Fruit fly (Drosophila melanogaster) whole organism, adult: ENCODE data around the gene ArgRS.

Experiments
- CG11617 ChIP-seq: fragments of 200-800 bp; sonication (Bioruptor generic); optimal IDR thresholded peaks from 2 replicates; lab custom pipeline; 2017; ENCODE audit warnings: mild to moderate bottlenecking, missing biosample characterization, missing genetic modification reagents, missing genetic modification characterization
- CG12768 ChIP-seq: fragments of 200-800 bp; sonication (Bioruptor generic); optimal IDR thresholded peaks from 2 replicates; lab custom pipeline; 2017; ENCODE audit warnings: missing biosample characterization, missing genetic modification characterization, mild to moderate bottlenecking, moderate library complexity, missing genetic modification reagents
- CG14711 ChIP-seq: fragments of 200-800 bp; sonication (Bioruptor generic); optimal IDR thresholded peaks from 2 replicates; lab custom pipeline; 2018; ENCODE audit warnings: missing biosample characterization, mild to moderate bottlenecking, missing genetic modification characterization, moderate library complexity
- CG1620 ChIP-seq: fragments of 200-800 bp; sonication (Bioruptor generic); optimal IDR thresholded peaks from 2 replicates; lab custom pipeline; 2016; ENCODE audit warnings: missing biosample characterization, missing genetic modification characterization
- CG33017 ChIP-seq: fragments of 200-800 bp; sonication (Bioruptor generic); optimal IDR thresholded peaks from 2 replicates; lab custom pipeline; 2018; ENCODE audit warnings: missing biosample characterization, mild to moderate bottlenecking, missing genetic modification characterization, moderate library complexity
- CG5204 ChIP-seq: fragments of 200-800 bp; sonication (Bioruptor generic); optimal IDR thresholded peaks from 2 replicates; lab custom pipeline; 2016; ENCODE audit warnings: missing biosample characterization, missing genetic modification characterization
- CG7045 ChIP-seq: fragments of 200-800 bp; sonication (Bioruptor generic); optimal IDR thresholded peaks from 2 replicates; lab custom pipeline; 2017; ENCODE audit warnings: missing biosample characterization, mild to moderate bottlenecking, missing genetic modification characterization
- CG7101 ChIP-seq: fragments of 200-800 bp; sonication (Bioruptor generic); optimal IDR thresholded peaks from 2 replicates; lab custom pipeline; 2018; ENCODE audit warnings: missing biosample characterization, mild to moderate bottlenecking, missing genetic modification characterization, moderate library complexity
- Clk ChIP-seq: fragments of 200-800 bp; sonication (Bioruptor generic); optimal IDR thresholded peaks from 2 replicates; lab custom pipeline; 2017; ENCODE audit warnings: missing biosample characterization, missing genetic modification characterization
- Crg-1 ChIP-seq: fragments of 200-800 bp; sonication (Bioruptor generic); optimal IDR thresholded peaks from 2 replicates; lab custom pipeline; 2016; ENCODE audit warnings: missing biosample characterization, missing genetic modification characterization
- Hr96 ChIP-seq: fragments of 200-800 bp; sonication (Bioruptor generic); optimal IDR thresholded peaks from 2 replicates; lab custom pipeline; 2016; ENCODE audit warnings: missing biosample characterization, missing genetic modification characterization
- Mnt ChIP-seq: fragments of 200-800 bp; sonication (Bioruptor generic); optimal IDR thresholded peaks from 2 replicates; lab custom pipeline; 2016; ENCODE audit warnings: missing biosample characterization, mild to moderate bottlenecking, missing genetic modification characterization
- bab1 ChIP-seq: fragments of 200-800 bp; sonication (Bioruptor generic); optimal IDR thresholded peaks from 3 replicates; lab custom pipeline; 2019; ENCODE audit warnings: missing biosample characterization, mild to moderate bottlenecking, missing genetic modification characterization, moderate library complexity
- cic ChIP-seq: fragments of 200-800 bp; sonication (Bioruptor generic); optimal IDR thresholded peaks from 2 replicates; lab custom pipeline; 2017; ENCODE audit warnings: missing biosample characterization, mild to moderate bottlenecking, missing genetic modification characterization, moderate library complexity
- cnc ChIP-seq, 2 experiments: fragments of >200 bp; optimal IDR thresholded peaks; 2 replicates each; lab custom pipeline; 2017
- kay ChIP-seq: fragments of 200-800 bp; sonication (Bioruptor generic); peaks from one replicate; lab custom pipeline; 2016; ENCODE audit warnings: missing biosample characterization, missing genetic modification characterization, borderline replicate concordance
- ovo ChIP-seq: fragments of 200-800 bp; sonication (Bioruptor generic); optimal IDR thresholded peaks from 2 replicates; lab custom pipeline; 2016; ENCODE audit warnings: missing biosample characterization, missing genetic modification characterization
- pad ChIP-seq: fragments of 200-800 bp; sonication (Bioruptor generic); optimal IDR thresholded peaks from 3 replicates; lab custom pipeline; 2017; ENCODE audit warnings: missing biosample characterization, missing genetic modification characterization, mild to moderate bottlenecking, moderate library complexity, missing genetic modification reagents
- tj ChIP-seq: fragments of 200-800 bp; sonication (Bioruptor generic); optimal IDR thresholded peaks from 3 replicates; lab custom pipeline; 2017; ENCODE audit warnings: missing biosample characterization, mild to moderate bottlenecking, missing genetic modification characterization, moderate library complexity
- toe ChIP-seq: fragments of 200-800 bp; sonication (Bioruptor generic); optimal IDR thresholded peaks from 2 replicates; lab custom pipeline; 2016; ENCODE audit warnings: missing biosample characterization, missing genetic modification characterization

Gene ArgRS

dm6 chrX:15817823-15818222 lies 26.1 kb downstream of the ArgRS start:
- TF ChIP-seq toe (GFP tag; lab: Kevin White, UChicago), result no peak
- no peak for TF ChIP-seq CG5204
- no peak for TF ChIP-seq kay (GFP tag; lab: Kevin White, UChicago)
- TF ChIP-seq CG14711 (tag; lab: Kevin White, UChicago), result no peak
- TF ChIP-seq CG12768 (GFP tag; lab: Kevin White, UChicago), result no peak
- no peak for TF ChIP-seq Mnt
- no peak for TF ChIP-seq CG7045 (GFP tag; lab: Kevin White, UChicago)
- no peak for TF ChIP-seq CG7101 (tag; lab: Kevin White, UChicago)
- no peak for TF ChIP-seq bab1 (GFP tag; lab: Kevin White, UChicago)
- no peak for TF ChIP-seq Hr96 (GFP tag; lab: Kevin White, UChicago)
- no peak for TF ChIP-seq tj
- no peak for TF ChIP-seq pad (GFP tag; lab: Kevin White, UChicago)
- no peak for TF ChIP-seq CG11617 (GFP tag; lab: Kevin White, UChicago)

- no peak for TF ChIP-seq cnc (optimal IDR thresholded peaks at IDR 0.05; lab: Kevin White, UChicago)
- TF ChIP-seq bab1 (GFP tag; lab: Kevin White, UChicago), result no peak
- no peak for TF ChIP-seq Crg-1 (GFP tag; lab: Kevin White, UChicago)
- no peak for TF ChIP-seq CG33017 (tag; lab: Kevin White, UChicago)
- no peak for TF ChIP-seq CG1620 (GFP tag; lab: Kevin White, UChicago)
- TF ChIP-seq cic, result no peak
- TF ChIP-seq CG7045 (GFP tag; lab: Kevin White, UChicago), result no peak
- TF ChIP-seq CG7101 (tag; lab: Kevin White, UChicago), result no peak
- no peak for TF ChIP-seq Clk (GFP tag; lab: Kevin White, UChicago)
- TF ChIP-seq Hr96 (GFP tag; lab: Kevin White, UChicago), result no peak
- no peak for TF ChIP-seq tj
- no peak for TF ChIP-seq Mnt
- no peak for TF ChIP-seq toe (GFP tag; lab: Kevin White, UChicago)
- no peak for TF ChIP-seq CG14711 (tag; lab: Kevin White, UChicago)
- no peak for TF ChIP-seq CG11617 (GFP tag; lab: Kevin White, UChicago)
- TF ChIP-seq pad (GFP tag; lab: Kevin White, UChicago), result no peak
Observed at dm6 chrX:15816905-15817304, 27.0 kb downstream of the ArgRS start.

DNA sequence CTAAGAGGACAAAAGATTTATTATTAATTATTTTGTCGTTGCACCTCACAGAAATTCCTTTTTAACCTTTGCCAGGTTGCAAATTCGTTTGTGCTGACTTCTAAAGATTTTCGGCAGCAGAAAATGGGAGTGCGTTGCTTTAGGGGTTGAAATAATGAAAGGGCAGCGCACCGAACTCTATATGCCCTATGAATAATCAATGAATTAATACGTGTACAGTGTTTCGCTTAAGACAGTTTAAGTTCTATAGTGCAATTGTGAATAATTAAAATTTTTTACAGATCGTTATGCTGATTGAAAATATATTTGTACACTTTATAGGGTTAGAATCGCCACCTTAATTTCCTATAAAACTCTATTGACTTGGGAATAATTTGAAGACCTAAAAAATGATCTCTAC lies 27.8 kb downstream of the ArgRS start:
- TF ChIP-seq Crg-1 (GFP tag; lab: Kevin White, UChicago) (no peak), Clk (GFP tag; lab: Kevin White, UChicago) (no peak), CG7045 (GFP tag; lab: Kevin White, UChicago) (no peak), CG5204 (no peak), kay (GFP tag; lab: Kevin White, UChicago) (no peak), toe (GFP tag; lab: Kevin White, UChicago) (no peak), bab1 (GFP tag; lab: Kevin White, UChicago) (no peak), ovo (GFP tag; lab: Kevin White, UChicago) (no peak), CG33017 (tag; lab: Kevin White, UChicago) (no peak), tj (no peak), CG11617 (GFP tag; lab: Kevin White, UChicago) (no peak), CG14711 (tag; lab: Kevin White, UChicago) (no peak), cnc (optimal IDR thresholded peaks at IDR 0.05; lab: Kevin White, UChicago) (no peak), Hr96 (GFP tag; lab: Kevin White, UChicago) (no peak), CG1620 (GFP tag; lab: Kevin White, UChicago) (no peak), pad (GFP tag; lab: Kevin White, UChicago) (no peak), Mnt (no peak)

DNA sequence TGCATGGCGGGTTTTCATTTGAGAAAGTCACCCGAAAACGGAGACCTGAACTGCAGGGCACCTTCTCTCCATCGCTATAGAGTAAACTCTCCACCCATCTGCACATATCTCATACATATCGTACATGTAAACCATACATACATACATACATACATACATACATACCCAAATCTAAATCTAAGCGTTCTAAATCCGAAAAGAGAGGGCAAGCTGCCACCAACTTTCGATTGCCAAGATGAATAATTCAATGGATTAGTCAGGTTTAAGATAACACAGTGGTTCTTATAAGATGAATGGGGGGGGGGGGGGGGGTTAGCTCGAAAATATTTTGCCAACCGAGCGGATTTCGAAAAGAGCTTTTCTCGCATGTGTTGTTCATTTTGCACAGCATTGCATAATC lies 29.5 kb downstream of the ArgRS start:
- no peak for TF ChIP-seq CG33017 (tag; lab: Kevin White, UChicago)
- TF ChIP-seq tj, result peak; percentile 86
- no peak for TF ChIP-seq cnc (optimal IDR thresholded peaks at IDR 0.05; lab: Kevin White, UChicago)

DNA sequence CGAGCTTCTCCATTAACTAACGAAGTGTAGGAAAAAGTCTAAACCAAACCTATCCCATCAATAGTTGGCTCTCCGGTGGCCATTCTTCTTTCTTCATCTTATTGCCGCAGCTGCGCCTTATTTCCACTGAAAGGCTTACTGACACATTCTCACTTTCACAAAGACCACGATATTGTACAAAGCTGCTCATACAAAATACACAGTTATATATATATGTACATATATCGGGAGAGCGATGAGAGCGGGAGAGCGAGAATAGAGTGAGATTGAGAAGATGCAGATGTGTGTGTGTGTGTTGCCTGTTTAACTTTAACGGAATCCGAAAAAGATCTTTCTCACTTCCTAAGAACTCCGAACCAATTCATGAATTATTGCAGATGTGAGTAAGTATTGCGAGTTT lies 30.7 kb downstream of the ArgRS start:
- peak; percentile 93 for TF ChIP-seq kay (GFP tag; lab: Kevin White, UChicago)
- no peak for TF ChIP-seq CG7045 (GFP tag; lab: Kevin White, UChicago)
- TF ChIP-seq ovo (GFP tag; lab: Kevin White, UChicago), result peak; percentile 18
- TF ChIP-seq tj, result peak; percentile 22

DNA sequence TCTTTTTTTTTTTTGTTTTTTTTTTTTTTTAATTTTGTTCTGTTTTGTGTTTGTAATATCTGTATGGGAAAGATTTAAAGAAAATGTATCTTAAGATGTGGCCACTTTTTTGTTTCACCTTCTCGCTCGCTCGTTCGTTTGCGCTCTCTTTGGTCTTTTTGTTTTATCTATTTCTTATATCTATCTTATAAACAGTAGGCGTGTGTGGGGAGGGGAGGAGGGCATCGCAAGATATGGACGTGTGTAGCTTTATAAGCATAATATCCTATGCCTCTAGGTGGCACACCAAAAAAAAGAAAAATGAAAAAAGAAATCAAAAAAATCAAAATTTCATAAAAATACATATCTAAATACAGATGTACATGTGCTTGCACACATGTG lies 31.3 kb downstream of the ArgRS start:
- no peak for TF ChIP-seq pad (GFP tag; lab: Kevin White, UChicago)
- TF ChIP-seq CG7045 (GFP tag; lab: Kevin White, UChicago), result no peak
- no peak for TF ChIP-seq Crg-1 (GFP tag; lab: Kevin White, UChicago)
- TF ChIP-seq cic, result no peak
- TF ChIP-seq kay (GFP tag; lab: Kevin White, UChicago), result peak; percentile 75
